Fruit fly (Drosophila melanogaster) whole organism: ENCODE data around the gene Neurl4.
A peak's percentile ranks its signal among the peaks of the same experiment; 100 is the strongest.

Experiments
- CG8478 ChIP-seq: fragments of >200 bp; optimal IDR thresholded peaks from 2 replicates; lab custom pipeline; 2018; ENCODE audit warnings: inconsistent platforms
- Dll ChIP-seq: fragments of >200 bp; optimal IDR thresholded peaks from 2 replicates; lab custom pipeline; 2017
- psq ChIP-seq: fragments of >200 bp; optimal IDR thresholded peaks from 2 replicates; lab custom pipeline; 2017
- usp ChIP-seq: fragments of >200 bp; optimal IDR thresholded peaks from 2 replicates; lab custom pipeline; 2017; ENCODE audit warnings: missing biosample characterization, missing genetic modification characterization, mixed read lengths

dm6 chr3L:14004963-14005458, 44.7 kb downstream of the Neurl4 start:
- TF ChIP-seq usp (no peak), psq (lab: Kevin White, UChicago) (no peak), CG8478 (lab: Kevin White, UChicago) (peak; percentile 39), Dll (lab: Kevin White, UChicago) (no peak)
